Fruit fly (Drosophila melanogaster): ENCODE data around the gene CG43880.

DNA sequence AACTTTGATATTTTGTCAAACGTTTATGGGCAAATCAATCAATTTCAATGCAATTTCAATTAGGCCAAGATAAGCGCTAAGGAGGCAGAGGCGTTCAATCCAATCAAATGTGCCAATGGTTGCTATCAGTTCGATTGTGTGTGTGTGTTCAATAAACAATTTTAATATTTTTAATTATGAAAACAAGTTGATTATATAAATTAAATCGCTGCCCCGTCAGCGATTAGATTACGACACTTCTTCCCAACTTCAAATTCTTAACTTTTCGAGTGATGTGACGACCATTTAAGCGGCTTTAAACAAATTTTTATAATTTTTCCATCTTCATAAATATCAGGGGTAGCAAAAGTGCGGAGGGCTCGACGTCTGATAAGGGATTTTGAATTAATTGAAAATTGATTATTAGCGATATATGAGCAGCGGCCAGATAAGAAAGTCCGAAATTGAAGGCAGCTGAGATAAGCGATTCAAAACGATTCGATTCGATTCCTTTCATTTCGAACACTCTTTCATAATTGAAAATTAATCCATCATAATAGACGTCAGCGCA lies 3.6 kb downstream of the CG43880 start:
- no peak for TF ChIP-seq CG8478 (optimal IDR thresholded peaks at IDR 0.05)
- TF ChIP-seq Dll (optimal IDR thresholded peaks at IDR 0.05), result no peak
- TF ChIP-seq usp (GFP tag; optimal IDR thresholded peaks at IDR 0.05), result no peak
- no peak for TF ChIP-seq psq (optimal IDR thresholded peaks at IDR 0.05)
- TF ChIP-seq pan (optimal IDR thresholded peaks at IDR 0.05), result no peak
- TF ChIP-seq EcR (GFP tag; optimal IDR thresholded peaks at IDR 0.05), result no peak

All from whole organism.